Fruit fly (Drosophila melanogaster): ENCODE measurements around the gene CG14881.

CG14881 gene

DNA sequence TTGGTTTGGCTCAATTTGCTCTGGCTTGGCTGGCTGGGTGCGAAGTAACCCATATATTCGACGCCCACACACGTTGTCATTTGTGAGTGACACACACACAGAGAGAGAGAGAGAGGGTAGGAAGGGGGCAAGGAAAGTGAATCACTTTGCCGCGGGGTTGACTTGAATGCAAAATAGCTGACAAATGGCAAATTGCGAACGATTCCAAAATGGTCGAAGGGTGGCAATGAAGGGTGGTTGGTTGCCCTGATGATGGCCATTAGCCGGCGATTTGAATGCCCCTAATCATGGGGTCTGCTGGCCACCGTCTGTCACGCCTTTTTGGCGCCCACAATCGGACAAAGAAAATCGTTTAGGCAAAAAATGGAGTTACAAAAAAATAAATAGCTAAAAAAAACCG is 24.0 kb upstream of the CG14881 start:
- TF ChIP-seq Vsx2 (GFP tag; optimal IDR thresholded peaks at IDR 0.05; ENCODE audit: partially characterized antibody) (no peak), CG9705 (GFP tag; optimal IDR thresholded peaks at IDR 0.05) (no peak), dsf (GFP tag; optimal IDR thresholded peaks at IDR 0.05; ENCODE audit: borderline replicate concordance) (no peak), CG32264 (GFP tag; optimal IDR thresholded peaks at IDR 0.05) (no peak)

DNA sequence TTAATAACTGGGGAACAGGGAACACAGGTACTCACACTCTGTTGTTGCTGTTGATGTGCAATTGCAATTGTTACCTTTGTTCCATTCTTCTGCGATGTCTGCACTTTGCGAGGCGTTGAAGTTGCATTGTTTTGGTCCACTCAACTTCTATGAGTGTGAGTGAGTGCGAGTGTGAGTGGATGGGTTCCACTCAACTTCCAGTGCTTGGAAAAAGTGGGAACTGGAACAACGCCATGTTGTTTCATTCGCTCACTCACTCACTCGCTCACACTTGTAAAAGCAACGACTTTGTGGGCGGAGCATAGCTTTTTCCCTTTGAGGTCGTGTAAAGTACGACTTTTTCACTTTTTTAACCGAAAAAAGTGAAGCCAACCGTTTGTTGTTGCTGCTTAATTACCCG is 21.0 kb upstream of the CG14881 start:
- no peak for TF ChIP-seq h (GFP tag; optimal IDR thresholded peaks at IDR 0.05)
- no peak for TF ChIP-seq woc (GFP tag; optimal IDR thresholded peaks at IDR 0.05)
- no peak for TF ChIP-seq GATAd (GFP tag; optimal IDR thresholded peaks at IDR 0.05)
- no peak for TF ChIP-seq usp (GFP tag; optimal IDR thresholded peaks at IDR 0.05)
- no peak for TF ChIP-seq HLH106 (tag; optimal IDR thresholded peaks at IDR 0.05)
- no peak for TF ChIP-seq Hr78 (GFP tag; optimal IDR thresholded peaks at IDR 0.05)
- no peak for TF ChIP-seq CG9705 (GFP tag; optimal IDR thresholded peaks at IDR 0.05)
- TF ChIP-seq Abd-B (GFP tag; optimal IDR thresholded peaks at IDR 0.05) = no peak
- no peak for TF ChIP-seq Sp1 (GFP tag; optimal IDR thresholded peaks at IDR 0.05)
- no peak for TF ChIP-seq tai (GFP tag; optimal IDR thresholded peaks at IDR 0.05)
- TF ChIP-seq Rel (GFP tag; optimal IDR thresholded peaks at IDR 0.05) = no peak
- TF ChIP-seq Rel (tag; optimal IDR thresholded peaks at IDR 0.05) = no peak
- no peak for TF ChIP-seq dmrt93B (GFP tag; optimal IDR thresholded peaks at IDR 0.05)
- no peak for TF ChIP-seq Hr83 (GFP tag; optimal IDR thresholded peaks at IDR 0.05; ENCODE audit: poor library complexity, severe bottlenecking)
- TF ChIP-seq Mio (GFP tag; optimal IDR thresholded peaks at IDR 0.05) = no peak
- TF ChIP-seq Vsx2 (GFP tag; optimal IDR thresholded peaks at IDR 0.05; ENCODE audit: partially characterized antibody) = no peak
- no peak for TF ChIP-seq Dif (GFP tag; optimal IDR thresholded peaks at IDR 0.05; ENCODE audit: partially characterized antibody)
- TF ChIP-seq rgr (GFP tag; optimal IDR thresholded peaks at IDR 0.05) = no peak
- TF ChIP-seq sage (GFP tag; optimal IDR thresholded peaks at IDR 0.05) = no peak
- no peak for TF ChIP-seq dsf (GFP tag; optimal IDR thresholded peaks at IDR 0.05; ENCODE audit: borderline replicate concordance)
- TF ChIP-seq CG32264 (GFP tag; optimal IDR thresholded peaks at IDR 0.05) = no peak

DNA sequence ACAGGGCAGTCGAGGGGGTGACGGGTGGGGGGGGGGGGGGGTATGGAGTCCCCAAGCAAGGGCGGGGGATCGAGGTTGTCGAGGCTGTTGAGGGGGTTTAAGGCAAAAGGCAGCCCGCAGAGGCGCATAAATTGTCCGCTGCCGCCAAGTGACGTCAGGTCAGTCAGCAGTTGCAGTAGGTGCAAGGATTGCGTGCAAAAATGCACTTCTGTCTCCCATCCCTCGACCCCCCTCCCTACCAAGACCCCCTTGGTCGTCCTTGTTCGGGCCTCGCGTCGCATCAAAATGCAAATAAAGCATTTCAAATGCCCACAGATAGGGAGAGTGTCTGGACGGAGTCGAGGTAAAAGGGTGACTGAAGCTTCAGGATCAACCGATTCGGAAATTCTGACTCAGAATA is 18.2 kb upstream of the CG14881 start:
- TF ChIP-seq br (GFP tag; optimal IDR thresholded peaks at IDR 0.05) = no peak
- TF ChIP-seq Dfd (GFP tag; optimal IDR thresholded peaks at IDR 0.05) = peak; percentile 19
- no peak for TF ChIP-seq Hr83 (GFP tag; optimal IDR thresholded peaks at IDR 0.05; ENCODE audit: poor library complexity, severe bottlenecking)
- TF ChIP-seq N (GFP tag; optimal IDR thresholded peaks at IDR 0.05) = no peak

DNA sequence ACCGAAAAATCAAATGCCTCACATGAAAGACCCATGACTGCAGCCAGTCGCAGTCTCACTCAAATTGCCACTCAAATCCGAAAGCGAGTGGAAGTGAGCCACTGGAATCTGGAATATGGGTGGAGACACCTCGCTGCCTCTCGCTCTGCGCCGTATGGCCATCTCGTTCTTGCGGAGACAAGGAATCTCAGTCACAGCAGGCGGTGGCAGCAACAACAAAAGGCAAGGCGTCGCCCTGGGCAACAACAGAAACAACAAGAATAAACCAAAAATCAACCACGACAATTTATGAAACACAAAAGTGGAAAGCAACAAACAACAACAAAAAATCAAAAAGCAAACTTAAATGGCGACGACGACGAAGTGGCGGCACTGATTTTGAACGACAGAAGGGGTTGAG is 11.4 kb upstream of the CG14881 start:
- TF ChIP-seq Hnf4 (GFP tag; optimal IDR thresholded peaks at IDR 0.05) (no peak), br (GFP tag; optimal IDR thresholded peaks at IDR 0.05) (no peak), Dif (GFP tag; optimal IDR thresholded peaks at IDR 0.05; ENCODE audit: partially characterized antibody) (no peak), CG32264 (GFP tag; optimal IDR thresholded peaks at IDR 0.05) (no peak), rgr (GFP tag; optimal IDR thresholded peaks at IDR 0.05) (no peak), sage (GFP tag; optimal IDR thresholded peaks at IDR 0.05) (no peak), Sp1 (GFP tag; optimal IDR thresholded peaks at IDR 0.05) (peak; percentile 30), GATAd (GFP tag; optimal IDR thresholded peaks at IDR 0.05) (no peak)

DNA sequence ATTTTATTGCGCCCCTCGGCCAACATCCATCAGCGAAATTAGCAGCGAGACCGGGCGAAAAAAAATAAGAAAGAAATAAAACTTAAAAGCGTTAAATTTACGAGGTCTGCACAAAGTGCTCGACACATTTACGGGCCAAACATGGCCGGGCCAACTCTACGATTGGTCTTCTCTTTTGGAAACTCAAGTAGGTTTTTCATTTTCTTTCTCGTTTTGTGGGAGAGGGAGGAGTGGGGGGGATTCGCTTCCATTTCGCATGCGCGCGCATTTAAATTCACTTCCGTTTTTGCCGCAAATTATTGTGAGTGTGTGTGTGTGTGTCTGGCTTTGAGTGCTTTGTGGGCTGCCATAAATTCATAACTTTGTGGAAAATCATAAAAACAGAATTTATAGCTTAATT is 7.2 kb upstream of the CG14881 start:
- TF ChIP-seq sage (GFP tag; optimal IDR thresholded peaks at IDR 0.05) = no peak

DNA sequence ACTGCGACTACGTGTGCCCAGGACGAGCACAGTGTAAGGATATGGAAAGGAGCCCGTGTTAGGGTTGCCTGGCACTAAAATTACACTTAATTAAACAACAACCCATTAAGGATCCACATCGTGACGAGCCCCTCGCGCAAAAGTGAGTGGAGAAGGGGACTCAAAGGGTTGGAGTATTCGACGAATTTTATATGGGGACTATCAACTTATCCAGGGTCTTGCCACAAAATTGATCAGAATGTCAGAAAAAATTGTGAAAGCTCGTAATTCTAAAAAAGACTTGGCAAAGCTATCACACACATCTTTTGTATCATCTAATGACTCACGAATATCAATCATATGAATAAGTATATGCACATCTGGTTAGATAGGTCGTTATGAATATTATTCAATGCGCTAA is 4.3 kb upstream of the CG14881 start, which contains the start of gene CG31279:
Gene CG31279 (plus strand): TSS at position 301 of the 400 bp plus-strand sequence.
- no peak for TF ChIP-seq Mio (GFP tag; optimal IDR thresholded peaks at IDR 0.05)
- no peak for TF ChIP-seq CrebA (GFP tag; optimal IDR thresholded peaks at IDR 0.05; ENCODE audit: borderline replicate concordance)
- no peak for TF ChIP-seq OdsH (GFP tag; optimal IDR thresholded peaks at IDR 0.05)
- no peak for TF ChIP-seq jim (GFP tag; optimal IDR thresholded peaks at IDR 0.05)
- TF ChIP-seq Myc (optimal IDR thresholded peaks at IDR 0.05) = no peak
- TF ChIP-seq Hr78 (GFP tag; optimal IDR thresholded peaks at IDR 0.05) = no peak
- no peak for TF ChIP-seq N (GFP tag; optimal IDR thresholded peaks at IDR 0.05)
- no peak for TF ChIP-seq dl (GFP tag; optimal IDR thresholded peaks at IDR 0.05; ENCODE audit: insufficient read depth in 1 of 2, partially characterized antibody in 2 of 2)
- TF ChIP-seq CG32264 (GFP tag; optimal IDR thresholded peaks at IDR 0.05) = no peak
- TF ChIP-seq Sp1 (GFP tag; optimal IDR thresholded peaks at IDR 0.05) = no peak
- no peak for TF ChIP-seq sv (GFP tag; optimal IDR thresholded peaks at IDR 0.05)

Measured in whole organism, wandering third instar larva.